Worm (Caenorhabditis elegans): ENCODE results near the gene K09C4.5.

The K09C4.5 gene

ce11 chrX:3298582-3298981 lies 16.2 kb downstream of the K09C4.5 start, which contains the start of gene K09C4.1:
TSS of gene K09C4.1 (plus strand) at chrX:3298882.
- TF ChIP-seq tbx-7 (tag; optimal IDR thresholded peaks at IDR 0.05) (no peak), sox-2 (GFP tag; IDR thresholded peaks at IDR 0.05) (no peak), K02D7.2 (tag; optimal IDR thresholded peaks at IDR 0.05) (no peak), ceh-34 (tag; optimal IDR thresholded peaks at IDR 0.05) (no peak), ref-2 (tag; optimal IDR thresholded peaks at IDR 0.05) (no peak), nhr-11 (tag; optimal IDR thresholded peaks at IDR 0.05) (no peak), C38D4.7 (GFP tag; optimal IDR thresholded peaks at IDR 0.05) (no peak), ahr-1 (tag; optimal IDR thresholded peaks at IDR 0.05) (no peak), syd-9 (tag; optimal IDR thresholded peaks at IDR 0.05) (no peak), dve-1 (tag; optimal IDR thresholded peaks at IDR 0.05) (no peak), gmeb-2 (tag; optimal IDR thresholded peaks at IDR 0.05) (no peak), C08G9.2 (tag; optimal IDR thresholded peaks at IDR 0.05) (no peak), ceh-24 (tag; optimal IDR thresholded peaks at IDR 0.05) (no peak), hlh-15 (tag; optimal IDR thresholded peaks at IDR 0.05) (no peak), F13H6.1 (tag; optimal IDR thresholded peaks at IDR 0.05) (no peak), ceh-22 (tag; optimal IDR thresholded peaks at IDR 0.05) (no peak), ama-1 (optimal IDR thresholded peaks at IDR 0.05) (no peak), eyg-1 (tag; optimal IDR thresholded peaks at IDR 0.05) (no peak)

ce11 chrX:3300582-3300981 lies 18.2 kb downstream of the K09C4.5 start:
- TF ChIP-seq unc-55 (GFP tag; optimal IDR thresholded peaks at IDR 0.05), result no peak
- TF ChIP-seq pha-2 (tag; optimal IDR thresholded peaks at IDR 0.05), result no peak
- no peak for TF ChIP-seq ceh-14 (tag; optimal IDR thresholded peaks at IDR 0.05)
- TF ChIP-seq pros-1 (tag; optimal IDR thresholded peaks at IDR 0.05), result no peak
- no peak for TF ChIP-seq fkh-6 (tag; optimal IDR thresholded peaks at IDR 0.05)
- no peak for TF ChIP-seq ama-1 (optimal IDR thresholded peaks at IDR 0.05)
- TF ChIP-seq F13H6.1 (tag; optimal IDR thresholded peaks at IDR 0.05), result no peak
- no peak for TF ChIP-seq pat-9 (tag; optimal IDR thresholded peaks at IDR 0.05)
- no peak for TF ChIP-seq elt-2 (tag; optimal IDR thresholded peaks at IDR 0.05)
- no peak for TF ChIP-seq lim-6 (tag; optimal IDR thresholded peaks at IDR 0.05)

ce11 chrX:3301770-3302169 lies 19.3 kb downstream of the K09C4.5 start, which contains the start of gene F11D5.5:
TSS of gene F11D5.5 (plus strand) at chrX:3302070.
- TF ChIP-seq eyg-1 (tag; optimal IDR thresholded peaks at IDR 0.05), result no peak
- TF ChIP-seq hlh-6 (tag; optimal IDR thresholded peaks at IDR 0.05), result no peak
- no peak for TF ChIP-seq sox-2 (GFP tag; IDR thresholded peaks at IDR 0.05)
- TF ChIP-seq mec-3 (tag; optimal IDR thresholded peaks at IDR 0.05; ENCODE audit: borderline replicate concordance), result no peak

ce11 chrX:3304068-3304467 lies 21.6 kb downstream of the K09C4.5 start, which contains the start of gene F11D5.7:
TSS of gene F11D5.7 (plus strand) at chrX:3304368.
- no peak for TF ChIP-seq ttx-3 (tag; optimal IDR thresholded peaks at IDR 0.05)
- no peak for TF ChIP-seq madf-2 (tag; optimal IDR thresholded peaks at IDR 0.05)
- TF ChIP-seq ceh-30 (tag; optimal IDR thresholded peaks at IDR 0.05), result no peak
- no peak for TF ChIP-seq ztf-16 (tag; optimal IDR thresholded peaks at IDR 0.05)
- TF ChIP-seq ceh-24 (tag; optimal IDR thresholded peaks at IDR 0.05), result no peak
- TF ChIP-seq ets-4 (tag; optimal IDR thresholded peaks at IDR 0.05), result no peak
- no peak for TF ChIP-seq sdc-2 (tag; optimal IDR thresholded peaks at IDR 0.05)
- TF ChIP-seq odd-2 (tag; optimal IDR thresholded peaks at IDR 0.05), result no peak
- no peak for TF ChIP-seq Y22D7AL.16 (tag; optimal IDR thresholded peaks at IDR 0.05)
- no peak for TF ChIP-seq rnt-1 (tag; optimal IDR thresholded peaks at IDR 0.05)
- TF ChIP-seq pqm-1 (tag; optimal IDR thresholded peaks at IDR 0.05), result no peak

Measured in whole organism, late embryonic.